Fruit fly (Drosophila melanogaster) whole organism, prepupa: ENCODE data around the gene S6k.

Source experiments
- Blimp-1 ChIP-seq: fragments of 200-800 bp; sonication (Bioruptor generic); optimal IDR thresholded peaks from 3 replicates; lab custom pipeline; 2017; ENCODE audit warnings: missing biosample characterization, missing genetic modification characterization, mild to moderate bottlenecking, moderate library complexity, missing genetic modification reagents
- CG10631 ChIP-seq: fragments of 200-800 bp; sonication (Bioruptor generic); optimal IDR thresholded peaks from 2 replicates; lab custom pipeline; 2016; ENCODE audit warnings: missing biosample characterization, missing genetic modification characterization
- CG10669 ChIP-seq: fragments of 200-800 bp; sonication (Bioruptor generic); optimal IDR thresholded peaks from 3 replicates; lab custom pipeline; 2018; ENCODE audit warnings: missing biosample characterization, mild to moderate bottlenecking, missing genetic modification characterization, moderate library complexity
- CG11294 ChIP-seq: fragments of 200-800 bp; sonication (Bioruptor generic); IDR thresholded peaks from 2 replicates; pipeline ENCODE4 v1.3.6; 2022; ENCODE audit warnings: missing biosample characterization, missing genetic modification characterization
- CG11762 ChIP-seq: fragments of 200-800 bp; sonication (Bioruptor generic); optimal IDR thresholded peaks from 3 replicates; lab custom pipeline; 2016; ENCODE audit warnings: missing biosample characterization, missing genetic modification characterization; ENCODE audit not compliant: insufficient read depth
- CG11902 ChIP-seq: fragments of 200-800 bp; sonication (Bioruptor generic); optimal IDR thresholded peaks from 3 replicates; lab custom pipeline; 2016; ENCODE audit warnings: missing biosample characterization, missing genetic modification characterization
- CG1621 ChIP-seq: fragments of 200-800 bp; sonication (Bioruptor generic); optimal IDR thresholded peaks from 3 replicates; lab custom pipeline; 2018; ENCODE audit warnings: missing biosample characterization, mild to moderate bottlenecking, missing genetic modification characterization
- CG3032 ChIP-seq: fragments of 200-800 bp; optimal IDR thresholded peaks from 2 replicates; lab custom pipeline; 2019; ENCODE audit warnings: missing biosample characterization, mild to moderate bottlenecking, missing genetic modification characterization, moderate library complexity
- CG32006 ChIP-seq: fragments of 200-800 bp; sonication (Bioruptor generic); optimal IDR thresholded peaks from 3 replicates; lab custom pipeline; 2017; ENCODE audit warnings: missing biosample characterization, mild to moderate bottlenecking, missing genetic modification characterization
- CG34406 ChIP-seq: fragments of 200-800 bp; sonication (Bioruptor generic); optimal IDR thresholded peaks from 3 replicates; lab custom pipeline; 2016; ENCODE audit warnings: missing biosample characterization, missing genetic modification characterization
- CG3919 ChIP-seq: fragments of 200-800 bp; sonication (Bioruptor generic); optimal IDR thresholded peaks from 3 replicates; lab custom pipeline; 2016; ENCODE audit warnings: missing biosample characterization, missing genetic modification characterization
- CG4318 ChIP-seq: fragments of 200-800 bp; sonication (Bioruptor generic); optimal IDR thresholded peaks from 3 replicates; lab custom pipeline; 2017; ENCODE audit warnings: missing biosample characterization, mild to moderate bottlenecking, missing genetic modification characterization
- CG6163 ChIP-seq: fragments of 200-800 bp; sonication (Bioruptor generic); IDR thresholded peaks from 3 replicates; pipeline ENCODE4 v1.3.6; 2022; ENCODE audit warnings: missing biosample characterization, missing genetic modification characterization
- CG6792 ChIP-seq: fragments of 200-800 bp; sonication (Bioruptor generic); optimal IDR thresholded peaks from 3 replicates; lab custom pipeline; 2016; ENCODE audit warnings: missing biosample characterization, missing genetic modification characterization
- CG7368 ChIP-seq: fragments of 200-800 bp; sonication (Bioruptor generic); optimal IDR thresholded peaks from 3 replicates; lab custom pipeline; 2016; ENCODE audit warnings: missing biosample characterization, missing genetic modification characterization
- CG8119 ChIP-seq: fragments of 200-800 bp; sonication (Bioruptor generic); IDR thresholded peaks from 3 replicates; pipeline ENCODE4 v1.3.6; 2022; ENCODE audit warnings: missing biosample characterization, missing genetic modification characterization
- CG8632 ChIP-seq: fragments of 200-800 bp; sonication (Bioruptor generic); optimal IDR thresholded peaks from 3 replicates; lab custom pipeline; 2016; ENCODE audit warnings: missing biosample characterization, missing genetic modification characterization
- CG9139 ChIP-seq: fragments of 200-800 bp; sonication (Bioruptor generic); optimal IDR thresholded peaks from 3 replicates; lab custom pipeline; 2017; ENCODE audit warnings: missing biosample characterization, mild to moderate bottlenecking, missing genetic modification characterization
- Eip78C ChIP-seq: fragments of 200-800 bp; sonication (Bioruptor generic); peaks from one replicate; lab custom pipeline; 2016; ENCODE audit warnings: missing biosample characterization, missing genetic modification characterization
- Ets96B ChIP-seq: fragments of 200-800 bp; optimal IDR thresholded peaks from 2 replicates; lab custom pipeline; 2019; ENCODE audit warnings: missing biosample characterization, mild to moderate bottlenecking, missing genetic modification characterization, moderate library complexity
- Gug ChIP-seq: fragments of 200-800 bp; sonication (Bioruptor generic); IDR thresholded peaks from 2 replicates; pipeline ENCODE4 v1.3.6; 2022; ENCODE audit warnings: missing biosample characterization, missing genetic modification characterization
- Hr38 ChIP-seq: sonication (Bioruptor generic); optimal IDR thresholded peaks from 2 replicates; lab custom pipeline; 2016; ENCODE audit warnings: missing biosample characterization, missing genetic modification characterization
- Hr39 ChIP-seq: fragments of 200-800 bp; sonication (Bioruptor generic); optimal IDR thresholded peaks from 2 replicates; lab custom pipeline; 2016; ENCODE audit warnings: missing biosample characterization, missing genetic modification characterization
- Hr4 ChIP-seq: fragments of 200-800 bp; sonication (Bioruptor generic); optimal IDR thresholded peaks from 3 replicates; lab custom pipeline; 2016; ENCODE audit warnings: missing biosample characterization, missing genetic modification characterization
- Met ChIP-seq: fragments of 200-800 bp; sonication (Bioruptor generic); optimal IDR thresholded peaks from 3 replicates; lab custom pipeline; 2016; ENCODE audit warnings: missing biosample characterization, missing genetic modification characterization
- OdsH ChIP-seq: fragments of 200-800 bp; sonication (Bioruptor generic); optimal IDR thresholded peaks from 3 replicates; lab custom pipeline; 2016; ENCODE audit warnings: missing biosample characterization, missing genetic modification characterization
- Smox ChIP-seq: fragments of 200-800 bp; sonication (Bioruptor generic); optimal IDR thresholded peaks from 3 replicates; lab custom pipeline; 2016; ENCODE audit warnings: missing biosample characterization, missing genetic modification characterization
- Sox14 ChIP-seq: fragments of 200-800 bp; sonication (Bioruptor generic); optimal IDR thresholded peaks from 3 replicates; lab custom pipeline; 2016; ENCODE audit warnings: missing biosample characterization, missing genetic modification characterization
- Sox15 ChIP-seq: fragments of 200-800 bp; sonication (Bioruptor generic); optimal IDR thresholded peaks from 3 replicates; lab custom pipeline; 2016; ENCODE audit warnings: missing biosample characterization, missing genetic modification characterization
- acj6 ChIP-seq: fragments of 200-800 bp; sonication (Bioruptor generic); optimal IDR thresholded peaks from 3 replicates; lab custom pipeline; 2016; ENCODE audit warnings: missing biosample characterization, missing genetic modification characterization
- cyc ChIP-seq: fragments of 200-800 bp; sonication (Bioruptor generic); optimal IDR thresholded peaks from 3 replicates; lab custom pipeline; 2016; ENCODE audit warnings: missing biosample characterization, missing genetic modification characterization
- dac ChIP-seq: fragments of 200-800 bp; sonication (Bioruptor generic); optimal IDR thresholded peaks from 2 replicates; lab custom pipeline; 2017; ENCODE audit warnings: missing biosample characterization, mild to moderate bottlenecking, missing genetic modification characterization
- dsx ChIP-seq: fragments of 200-800 bp; optimal IDR thresholded peaks from 3 replicates; lab custom pipeline; 2019; ENCODE audit warnings: missing biosample characterization, mild to moderate bottlenecking, missing genetic modification characterization, moderate library complexity; ENCODE audit not compliant: poor library complexity, severe bottlenecking
- eg ChIP-seq: fragments of 200-800 bp; sonication (Bioruptor generic); IDR thresholded peaks from 3 replicates; pipeline ENCODE4 v1.3.6; 2022; ENCODE audit warnings: missing biosample characterization, missing genetic modification characterization
- fd59A ChIP-seq: fragments of 200-800 bp; sonication (Bioruptor generic); optimal IDR thresholded peaks from 2 replicates; lab custom pipeline; 2017; ENCODE audit warnings: missing biosample characterization, mild to moderate bottlenecking, missing genetic modification characterization, missing genetic modification reagents
- fd85E ChIP-seq: fragments of 200-800 bp; sonication (Bioruptor generic); optimal IDR thresholded peaks from 3 replicates; lab custom pipeline; 2016; ENCODE audit warnings: missing biosample characterization, missing genetic modification characterization
- fkh ChIP-seq: fragments of 200-800 bp; sonication (Bioruptor generic); optimal IDR thresholded peaks from 3 replicates; lab custom pipeline; 2017; ENCODE audit warnings: missing biosample characterization, mild to moderate bottlenecking, missing genetic modification characterization, moderate library complexity
- lz ChIP-seq: fragments of 200-800 bp; sonication (Bioruptor generic); optimal IDR thresholded peaks from 3 replicates; lab custom pipeline; 2016; ENCODE audit warnings: missing biosample characterization, missing genetic modification characterization
- net ChIP-seq: fragments of 200-800 bp; sonication (Bioruptor generic); optimal IDR thresholded peaks from 3 replicates; lab custom pipeline; 2016; ENCODE audit warnings: missing biosample characterization, missing genetic modification characterization
- spab ChIP-seq: fragments of 200-800 bp; sonication (Bioruptor generic); optimal IDR thresholded peaks from 2 replicates; lab custom pipeline; 2017; ENCODE audit warnings: missing biosample characterization, mild to moderate bottlenecking, missing genetic modification characterization, missing genetic modification reagents
- ss ChIP-seq, 2 experiments: fragments of 200-800 bp; sonication (Bioruptor generic); optimal IDR thresholded peaks; 2 replicates in 1 of 2; 3 replicates in 1 of 2; lab custom pipeline; 2017 to 2018; ENCODE audit warnings: mild to moderate bottlenecking in 2 of 2, missing biosample characterization in 2 of 2, missing genetic modification characterization in 2 of 2, moderate library complexity in 1 of 2
- topi ChIP-seq: fragments of 200-800 bp; sonication (Bioruptor generic); optimal IDR thresholded peaks from 3 replicates; lab custom pipeline; 2016; ENCODE audit warnings: missing biosample characterization, missing genetic modification characterization

The S6k gene

dm6 chr3L:5830649-5831048 lies 19.9 kb upstream of the S6k start:
- TF ChIP-seq Ets96B (tag; lab: Kevin White, UChicago) (no peak), CG7368 (GFP tag; lab: Kevin White, UChicago) (no peak), CG34406 (no peak), Smox (GFP tag; lab: Kevin White, UChicago) (no peak), CG3919 (GFP tag; lab: Kevin White, UChicago) (no peak), Met (GFP tag; lab: Kevin White, UChicago) (no peak), CG11902 (GFP tag; lab: Kevin White, UChicago) (no peak), CG8632 (GFP tag; lab: Kevin White, UChicago) (no peak), eg (GFP tag; lab: Robert Waterston, UW) (no peak), cyc (no peak), fkh (GFP tag; lab: Kevin White, UChicago) (no peak), acj6 (GFP tag; lab: Kevin White, UChicago) (no peak), spab (GFP tag; lab: Kevin White, UChicago) (no peak)

- TF ChIP-seq CG8119 (GFP tag; lab: Robert Waterston, UW) (no peak), CG8632 (GFP tag; lab: Kevin White, UChicago) (no peak), CG6163 (GFP tag; lab: Robert Waterston, UW) (no peak), CG1621 (no peak), Ets96B (tag; lab: Kevin White, UChicago) (no peak), Hr4 (GFP tag; lab: Kevin White, UChicago) (no peak), dsx (GFP tag; lab: Kevin White, UChicago) (no peak), CG34406 (no peak), Blimp-1 (GFP tag; lab: Kevin White, UChicago) (no peak), CG11762 (GFP tag; lab: Kevin White, UChicago) (no peak), CG6792 (GFP tag; lab: Kevin White, UChicago) (no peak)
These were observed 18.0 kb upstream of the S6k start for dm6 chr3L:5828684-5829083.

dm6 chr3L:5828275-5828674 lies 17.5 kb upstream of the S6k start:
- TF ChIP-seq Gug (GFP tag; lab: Robert Waterston, UW) = no peak
- TF ChIP-seq topi (GFP tag; lab: Kevin White, UChicago) = no peak
- no peak for TF ChIP-seq fd59A (GFP tag; lab: Kevin White, UChicago)
- no peak for TF ChIP-seq CG10631 (GFP tag; lab: Kevin White, UChicago)
- TF ChIP-seq Sox15 = no peak
- no peak for TF ChIP-seq CG11902 (GFP tag; lab: Kevin White, UChicago)
- TF ChIP-seq Hr39 (GFP tag; lab: Kevin White, UChicago) = no peak
- no peak for TF ChIP-seq ss (GFP tag; optimal IDR thresholded peaks at IDR 0.05; lab: Kevin White, UChicago)
- no peak for TF ChIP-seq Sox14 (GFP tag; lab: Kevin White, UChicago)
- no peak for TF ChIP-seq Hr38 (GFP tag; lab: Kevin White, UChicago)
- TF ChIP-seq dac = no peak
- TF ChIP-seq CG34406 = no peak
- TF ChIP-seq CG6163 (GFP tag; lab: Robert Waterston, UW) = no peak
- TF ChIP-seq lz (GFP tag; lab: Kevin White, UChicago) = no peak
- TF ChIP-seq net (GFP tag; lab: Kevin White, UChicago) = no peak
- no peak for TF ChIP-seq CG9139
- no peak for TF ChIP-seq fkh (GFP tag; lab: Kevin White, UChicago)
- TF ChIP-seq CG11294 (GFP tag; lab: Robert Waterston, UW) = no peak

- TF ChIP-seq CG10669 (GFP tag; lab: Kevin White, UChicago) (peak; percentile 9), CG32006 (GFP tag; lab: Kevin White, UChicago) (peak; percentile 2), Eip78C (peak; percentile 52), Ets96B (tag; lab: Kevin White, UChicago) (peak; percentile 5), spab (GFP tag; lab: Kevin White, UChicago) (peak; percentile 12), CG1621 (no peak), fd85E (GFP tag; lab: Kevin White, UChicago) (no peak), CG4318 (GFP tag; lab: Kevin White, UChicago) (no peak), OdsH (GFP tag; lab: Kevin White, UChicago) (no peak), CG3032 (tag; lab: Kevin White, UChicago) (peak; percentile 36), fd59A (GFP tag; lab: Kevin White, UChicago) (peak; percentile 19), CG34406 (peak; percentile 7), acj6 (GFP tag; lab: Kevin White, UChicago) (peak; percentile 28), CG6163 (GFP tag; lab: Robert Waterston, UW) (0 out of 3 replicates have a peak, but pooled peaks have one; percentile 12)
These were observed 14.8 kb upstream of the S6k start for dm6 chr3L:5825483-5825882.
